Fruit fly (Drosophila melanogaster): ENCODE data around the gene CG43246.
A peak's percentile ranks its signal among the peaks of the same experiment; 100 is the strongest.

The CG43246 gene

dm6 chr3L:14533110-14533509 is 3.3 kb upstream of the CG43246 start:
- TF ChIP-seq Hr83 (GFP tag; optimal IDR thresholded peaks at IDR 0.05; ENCODE audit: poor library complexity, severe bottlenecking) (no peak), Jra (GFP tag; optimal IDR thresholded peaks at IDR 0.05) (no peak), dmrt93B (GFP tag; optimal IDR thresholded peaks at IDR 0.05) (no peak), Hnf4 (GFP tag; optimal IDR thresholded peaks at IDR 0.05) (no peak), N (GFP tag; optimal IDR thresholded peaks at IDR 0.05) (no peak), Rel (GFP tag; optimal IDR thresholded peaks at IDR 0.05) (no peak), Rel (tag; optimal IDR thresholded peaks at IDR 0.05) (no peak), Dfd (GFP tag; optimal IDR thresholded peaks at IDR 0.05) (no peak), psq (GFP tag; optimal IDR thresholded peaks at IDR 0.05) (no peak)

dm6 chr3L:14534619-14535018 is 1.8 kb upstream of the CG43246 start:
- TF ChIP-seq Mio (GFP tag; optimal IDR thresholded peaks at IDR 0.05): no peak
- peak; percentile 26 for TF ChIP-seq h (GFP tag; optimal IDR thresholded peaks at IDR 0.05)
- TF ChIP-seq HLH106 (tag; optimal IDR thresholded peaks at IDR 0.05): peak; percentile 28
- no peak for TF ChIP-seq Rel (GFP tag; optimal IDR thresholded peaks at IDR 0.05)
- no peak for TF ChIP-seq Rel (tag; optimal IDR thresholded peaks at IDR 0.05)
- no peak for TF ChIP-seq dmrt93B (GFP tag; optimal IDR thresholded peaks at IDR 0.05)
- no peak for TF ChIP-seq pan (optimal IDR thresholded peaks at IDR 0.05)
- TF ChIP-seq jim (GFP tag; optimal IDR thresholded peaks at IDR 0.05): no peak

DNA sequence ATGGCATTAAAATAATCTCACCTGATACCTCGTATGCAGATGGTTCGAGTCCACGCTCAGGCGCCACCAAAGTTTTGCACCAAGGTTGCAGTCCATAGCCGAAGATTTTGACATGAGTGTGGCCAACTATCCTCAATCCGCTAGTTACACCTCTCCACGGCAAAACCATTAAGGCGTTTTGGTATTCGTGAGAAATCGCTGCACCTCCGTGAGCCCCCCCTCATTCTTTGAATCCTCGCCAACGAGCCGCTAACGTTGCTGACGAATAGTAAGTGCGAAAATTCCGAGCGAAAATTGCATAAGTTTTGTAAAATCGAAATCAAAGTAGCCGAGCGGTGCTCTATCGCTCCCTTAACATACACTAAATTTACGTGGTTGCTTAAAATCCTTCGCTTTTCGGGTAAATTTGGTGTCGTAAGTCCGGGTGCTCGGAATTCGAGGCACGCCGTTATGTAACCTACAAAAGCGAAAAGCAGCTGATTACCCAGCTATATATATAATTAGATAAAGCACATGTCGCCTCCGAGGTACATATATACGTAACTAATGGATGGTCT is 1.1 kb downstream of the CG43246 start, which contains the start of gene Mpcp2:
Mpcp2 (plus strand) TSS at position 217 of the 557 bp plus-strand sequence.
- TF ChIP-seq dsf (GFP tag; optimal IDR thresholded peaks at IDR 0.05; ENCODE audit: borderline replicate concordance): no peak
- TF ChIP-seq h (GFP tag; optimal IDR thresholded peaks at IDR 0.05): peak; percentile 34
- TF ChIP-seq ey (GFP tag; optimal IDR thresholded peaks at IDR 0.05): no peak
- peak; percentile 49 for TF ChIP-seq Hr83 (GFP tag; optimal IDR thresholded peaks at IDR 0.05; ENCODE audit: poor library complexity, severe bottlenecking)
- peak; percentile 4 for TF ChIP-seq OdsH (GFP tag; optimal IDR thresholded peaks at IDR 0.05)
- no peak for TF ChIP-seq Rel (GFP tag; optimal IDR thresholded peaks at IDR 0.05)
- TF ChIP-seq Rel (tag; optimal IDR thresholded peaks at IDR 0.05): peak; percentile 71
- no peak for TF ChIP-seq sv (GFP tag; optimal IDR thresholded peaks at IDR 0.05)
- peak; percentile 3 for TF ChIP-seq psq (GFP tag; optimal IDR thresholded peaks at IDR 0.05)
- peak; percentile 10 for TF ChIP-seq Dif (GFP tag; optimal IDR thresholded peaks at IDR 0.05; ENCODE audit: partially characterized antibody)
- TF ChIP-seq foxo (GFP tag; optimal IDR thresholded peaks at IDR 0.05): peak in 1 of 2 experiments; percentile 42
- no peak for TF ChIP-seq dmrt93B (GFP tag; optimal IDR thresholded peaks at IDR 0.05)
- peak; percentile 20 for TF ChIP-seq Sp1 (GFP tag; optimal IDR thresholded peaks at IDR 0.05)
- TF ChIP-seq rgr (GFP tag; optimal IDR thresholded peaks at IDR 0.05): peak; percentile 46
- TF ChIP-seq HLH106 (tag; optimal IDR thresholded peaks at IDR 0.05): peak; percentile 20
- peak; percentile 8 for TF ChIP-seq fru (GFP tag; optimal IDR thresholded peaks at IDR 0.05)
- TF ChIP-seq CrebA (GFP tag; optimal IDR thresholded peaks at IDR 0.05; ENCODE audit: borderline replicate concordance): peak; percentile 7

DNA sequence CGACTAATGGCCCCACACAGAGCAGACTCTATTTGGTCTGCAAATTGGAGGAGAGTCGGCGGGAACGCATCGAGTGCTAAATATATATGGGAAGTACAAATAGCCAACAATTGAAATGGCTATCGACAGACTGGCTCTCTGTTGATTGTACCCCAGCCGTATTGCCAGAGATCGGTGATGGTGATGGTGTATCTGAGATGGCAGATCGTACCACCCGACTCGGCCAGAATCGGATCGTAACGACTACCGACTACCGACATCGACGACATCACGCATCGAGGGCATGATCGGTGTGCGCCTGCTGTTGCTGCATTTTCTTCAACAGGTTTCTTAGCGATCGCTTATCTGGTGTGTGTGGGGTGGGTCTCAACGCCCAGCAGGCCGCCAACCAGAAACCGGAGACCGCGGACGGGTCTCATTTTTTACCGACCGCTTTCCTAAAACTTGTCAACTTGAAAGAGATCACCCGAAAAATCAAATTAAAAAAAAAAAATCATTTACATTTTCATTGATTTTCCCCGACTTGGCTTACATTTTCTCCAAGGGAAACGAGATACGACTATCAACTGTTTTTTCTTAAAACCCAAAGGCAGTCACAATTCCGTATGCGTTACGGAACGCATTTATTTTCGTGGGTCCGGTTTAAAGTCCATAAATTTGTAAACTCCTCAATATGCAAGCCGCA is 7.7 kb downstream of the CG43246 start:
- TF ChIP-seq CrebA (GFP tag; optimal IDR thresholded peaks at IDR 0.05; ENCODE audit: borderline replicate concordance) (no peak), CG9705 (GFP tag; optimal IDR thresholded peaks at IDR 0.05) (no peak), Myc (optimal IDR thresholded peaks at IDR 0.05) (no peak), Dfd (GFP tag; optimal IDR thresholded peaks at IDR 0.05) (no peak), jim (GFP tag; optimal IDR thresholded peaks at IDR 0.05) (peak; percentile 22), pan (optimal IDR thresholded peaks at IDR 0.05) (no peak), Mio (GFP tag; optimal IDR thresholded peaks at IDR 0.05) (peak; percentile 39), sage (GFP tag; optimal IDR thresholded peaks at IDR 0.05) (no peak), tai (GFP tag; optimal IDR thresholded peaks at IDR 0.05) (no peak), foxo (GFP tag; optimal IDR thresholded peaks at IDR 0.05) (peak in 1 of 2 experiments; percentile 37), fru (GFP tag; optimal IDR thresholded peaks at IDR 0.05) (peak; percentile 22), rgr (GFP tag; optimal IDR thresholded peaks at IDR 0.05) (peak; percentile 47), psq (GFP tag; optimal IDR thresholded peaks at IDR 0.05) (no peak), ey (GFP tag; optimal IDR thresholded peaks at IDR 0.05) (no peak), HLH106 (tag; optimal IDR thresholded peaks at IDR 0.05) (no peak), Abd-B (GFP tag; optimal IDR thresholded peaks at IDR 0.05) (no peak), Vsx2 (GFP tag; optimal IDR thresholded peaks at IDR 0.05; ENCODE audit: partially characterized antibody) (no peak), Dif (GFP tag; optimal IDR thresholded peaks at IDR 0.05; ENCODE audit: partially characterized antibody) (no peak), h (GFP tag; optimal IDR thresholded peaks at IDR 0.05) (peak; percentile 61), woc (GFP tag; optimal IDR thresholded peaks at IDR 0.05) (peak; percentile 27), dsf (GFP tag; optimal IDR thresholded peaks at IDR 0.05; ENCODE audit: borderline replicate concordance) (no peak), N (GFP tag; optimal IDR thresholded peaks at IDR 0.05) (no peak), Sp1 (GFP tag; optimal IDR thresholded peaks at IDR 0.05) (peak; percentile 12), usp (GFP tag; optimal IDR thresholded peaks at IDR 0.05) (no peak), CG32264 (GFP tag; optimal IDR thresholded peaks at IDR 0.05) (no peak), Jra (GFP tag; optimal IDR thresholded peaks at IDR 0.05) (no peak), sv (GFP tag; optimal IDR thresholded peaks at IDR 0.05) (no peak), GATAd (GFP tag; optimal IDR thresholded peaks at IDR 0.05) (no peak), lola (GFP tag; optimal IDR thresholded peaks at IDR 0.05) (no peak), Rel (GFP tag; optimal IDR thresholded peaks at IDR 0.05) (no peak), Rel (tag; optimal IDR thresholded peaks at IDR 0.05) (peak; percentile 84), brk (GFP tag; optimal IDR thresholded peaks at IDR 0.05) (no peak), Hr83 (GFP tag; optimal IDR thresholded peaks at IDR 0.05; ENCODE audit: poor library complexity, severe bottlenecking) (peak; percentile 74), Hr78 (GFP tag; optimal IDR thresholded peaks at IDR 0.05) (no peak), dmrt93B (GFP tag; optimal IDR thresholded peaks at IDR 0.05) (no peak), dl (GFP tag; optimal IDR thresholded peaks at IDR 0.05; ENCODE audit: insufficient read depth in 1 of 2, partially characterized antibody in 2 of 2) (no peak)

All from whole organism, wandering third instar larva.